Fruit fly (Drosophila melanogaster) whole organism: ENCODE measurements around the gene Mtp.

Source experiments
- EcR ChIP-seq, 2 experiments: fragments of >200 bp; optimal IDR thresholded peaks; 2 replicates each; lab custom pipeline; 2017; ENCODE audit warnings: missing biosample characterization in 2 of 2, missing genetic modification characterization in 2 of 2, missing genetic modification reagents in 2 of 2
- pan ChIP-seq: fragments of >200 bp; optimal IDR thresholded peaks from 2 replicates; lab custom pipeline; 2017

dm6 chr2L:20889857-20890606, 32.6 kb downstream of the Mtp start:
- TF ChIP-seq EcR (GFP tag; optimal IDR thresholded peaks at IDR 0.05; lab: Kevin White, UChicago) = no peak
- no peak for TF ChIP-seq pan (lab: Kevin White, UChicago)
